Fruit fly (Drosophila melanogaster) whole organism, embryonic: Measurements from ENCODE around the gene CG31493.

ENCODE experiments used
- Ada2b ChIP-seq: fragments of 200-800 bp; sonication (Bioruptor generic); IDR thresholded peaks from 2 replicates; pipeline ENCODE4 v1.3.6; 2022; ENCODE audit warnings: missing biosample characterization, missing genetic modification characterization
- Blimp-1 ChIP-seq: fragments of 200-800 bp; sonication (Bioruptor generic); optimal IDR thresholded peaks from 3 replicates; lab custom pipeline; 2018; ENCODE audit warnings: missing biosample characterization, missing genetic modification characterization, mild to moderate bottlenecking, moderate library complexity, missing genetic modification reagents
- CG10959 ChIP-seq: fragments of 200-800 bp; sonication (Bioruptor generic); IDR thresholded peaks from 2 replicates; pipeline ENCODE4 v1.3.6; 2022; ENCODE audit warnings: missing biosample characterization, missing genetic modification characterization
- CG11560 ChIP-seq: fragments of 200-800 bp; sonication (Bioruptor generic); IDR thresholded peaks from 3 replicates; pipeline ENCODE4 v1.3.6; 2022; ENCODE audit warnings: missing biosample characterization, missing genetic modification characterization
- CG12391 ChIP-seq: fragments of 200-800 bp; sonication (Bioruptor generic); optimal IDR thresholded peaks from 3 replicates; lab custom pipeline; 2018; ENCODE audit warnings: missing biosample characterization, mild to moderate bottlenecking, missing genetic modification characterization, moderate library complexity
- CG13775 ChIP-seq: fragments of 200-800 bp; sonication (Bioruptor generic); optimal IDR thresholded peaks from 3 replicates; lab custom pipeline; 2017; ENCODE audit warnings: missing biosample characterization, mild to moderate bottlenecking, missing genetic modification characterization
- CG16813 ChIP-seq: fragments of 200-800 bp; sonication (Bioruptor generic); IDR thresholded peaks from 3 replicates; pipeline ENCODE4 v1.3.6; 2022; ENCODE audit warnings: missing biosample characterization, missing genetic modification characterization; ENCODE audit not compliant: partially characterized antibody
- CG16815 ChIP-seq: fragments of 200-800 bp; sonication (Bioruptor generic); optimal IDR thresholded peaks from 3 replicates; lab custom pipeline; 2017; ENCODE audit warnings: missing biosample characterization, mild to moderate bottlenecking, missing genetic modification characterization
- CG17328 ChIP-seq: fragments of 200-800 bp; sonication (Bioruptor generic); IDR thresholded peaks from 2 replicates; pipeline ENCODE4 v1.3.6; 2022; ENCODE audit warnings: missing biosample characterization, missing genetic modification characterization
- CG17361 ChIP-seq: fragments of 200-800 bp; sonication (Bioruptor generic); IDR thresholded peaks from 3 replicates; pipeline ENCODE4 v1.3.6; 2022; ENCODE audit warnings: missing biosample characterization, missing genetic modification characterization
- CG2120 ChIP-seq: fragments of 200-800 bp; sonication (Bioruptor generic); optimal IDR thresholded peaks from 3 replicates; lab custom pipeline; 2016; ENCODE audit warnings: missing biosample characterization, missing genetic modification characterization
- CG3407 ChIP-seq: fragments of 200-800 bp; sonication (Bioruptor generic); optimal IDR thresholded peaks from 2 replicates; lab custom pipeline; 2018; ENCODE audit warnings: missing biosample characterization, mild to moderate bottlenecking, missing genetic modification characterization
- CG6654 ChIP-seq: fragments of 200-800 bp; sonication (Bioruptor generic); optimal IDR thresholded peaks from 2 replicates; lab custom pipeline; 2017; ENCODE audit warnings: missing biosample characterization, mild to moderate bottlenecking, missing genetic modification characterization
- CG7928 ChIP-seq: fragments of 200-800 bp; sonication (Bioruptor generic); optimal IDR thresholded peaks from 2 replicates; lab custom pipeline; 2017; ENCODE audit warnings: missing biosample characterization, mild to moderate bottlenecking, missing genetic modification characterization
- CG7963 ChIP-seq: fragments of 200-800 bp; sonication (Bioruptor generic); IDR thresholded peaks from 3 replicates; pipeline ENCODE4 v1.3.6; 2022; ENCODE audit warnings: missing biosample characterization, missing genetic modification characterization; ENCODE audit not compliant: partially characterized antibody
- CG9437 ChIP-seq: fragments of 200-800 bp; sonication (Bioruptor generic); optimal IDR thresholded peaks from 2 replicates; lab custom pipeline; 2018; ENCODE audit warnings: missing biosample characterization, mild to moderate bottlenecking, missing genetic modification characterization
- CkIIα-i1 ChIP-seq: fragments of 200-800 bp; sonication (Bioruptor generic); IDR thresholded peaks from 2 replicates; pipeline ENCODE4 v1.3.6; 2022; ENCODE audit warnings: missing biosample characterization, missing genetic modification characterization
- Doc3 ChIP-seq: fragments of 200-800 bp; sonication (Bioruptor generic); IDR thresholded peaks from 3 replicates; pipeline ENCODE4 v1.3.6; 2022; ENCODE audit warnings: missing biosample characterization, missing genetic modification characterization; ENCODE audit not compliant: partially characterized antibody
- Drgx ChIP-seq: fragments of 200-800 bp; sonication (Bioruptor generic); IDR thresholded peaks from 2 replicates; pipeline ENCODE4 v1.3.6; 2022; ENCODE audit warnings: missing biosample characterization, missing genetic modification characterization
- Elba2 ChIP-seq: fragments of 200-800 bp; sonication (Bioruptor generic); optimal IDR thresholded peaks from 3 replicates; lab custom pipeline; 2016; ENCODE audit warnings: missing biosample characterization, missing genetic modification characterization
- Ets97D ChIP-seq: fragments of 200-800 bp; sonication (Bioruptor generic); optimal IDR thresholded peaks from 3 replicates; lab custom pipeline; 2016; ENCODE audit warnings: missing biosample characterization, missing genetic modification characterization
- Gsc ChIP-seq: fragments of 200-800 bp; sonication (Bioruptor generic); IDR thresholded peaks from 2 replicates; pipeline ENCODE4 v1.3.6; 2022; ENCODE audit warnings: missing biosample characterization, missing genetic modification characterization
- HHEX ChIP-seq: fragments of 200-800 bp; sonication (Bioruptor generic); optimal IDR thresholded peaks from 3 replicates; lab custom pipeline; 2017; ENCODE audit warnings: missing biosample characterization, mild to moderate bottlenecking, missing genetic modification characterization, missing genetic modification reagents
- HLH4C ChIP-seq: fragments of 200-800 bp; sonication (Bioruptor generic); IDR thresholded peaks from 3 replicates; pipeline ENCODE4 v1.3.6; 2022; ENCODE audit warnings: missing biosample characterization, missing genetic modification characterization; ENCODE audit not compliant: partially characterized antibody
- HmgZ ChIP-seq: fragments of 200-800 bp; sonication (Bioruptor generic); optimal IDR thresholded peaks from 2 replicates; lab custom pipeline; 2018; ENCODE audit warnings: missing biosample characterization, mild to moderate bottlenecking, missing genetic modification characterization
- Nf-YA ChIP-seq: fragments of 200-800 bp; sonication (Bioruptor generic); IDR thresholded peaks from 2 replicates; pipeline ENCODE4 v1.3.6; 2022; ENCODE audit warnings: missing biosample characterization, missing genetic modification characterization
- Opbp ChIP-seq: fragments of 200-800 bp; sonication (Bioruptor generic); IDR thresholded peaks from 3 replicates; pipeline ENCODE4 v1.3.6; 2022; ENCODE audit warnings: missing biosample characterization, missing genetic modification characterization; ENCODE audit not compliant: partially characterized antibody
- abd-A ChIP-seq: fragments of 200-800 bp; sonication (Bioruptor generic); optimal IDR thresholded peaks from 3 replicates; lab custom pipeline; 2019; ENCODE audit warnings: missing biosample characterization, mild to moderate bottlenecking, missing genetic modification characterization, moderate library complexity
- bab2 ChIP-seq: fragments of 200-800 bp; sonication (Bioruptor generic); optimal IDR thresholded peaks from 2 replicates; lab custom pipeline; 2016; ENCODE audit warnings: missing biosample characterization, missing genetic modification characterization
- bowl ChIP-seq: fragments of 200-800 bp; sonication (Bioruptor generic); IDR thresholded peaks from 2 replicates; pipeline ENCODE4 v1.3.6; 2022; ENCODE audit warnings: missing biosample characterization, missing genetic modification characterization
- cg ChIP-seq: fragments of 200-800 bp; sonication (Bioruptor generic); optimal IDR thresholded peaks from 3 replicates; lab custom pipeline; 2019; ENCODE audit warnings: missing biosample characterization, mild to moderate bottlenecking, missing genetic modification characterization, moderate library complexity
- dm ChIP-seq: fragments of 200-800 bp; sonication (Bioruptor generic); optimal IDR thresholded peaks from 3 replicates; lab custom pipeline; 2016; ENCODE audit warnings: missing biosample characterization, missing genetic modification characterization
- emc ChIP-seq: fragments of 200-800 bp; sonication (Bioruptor generic); optimal IDR thresholded peaks from 2 replicates; lab custom pipeline; 2016; ENCODE audit warnings: missing biosample characterization, missing genetic modification characterization
- grau ChIP-seq: fragments of 200-800 bp; optimal IDR thresholded peaks from 3 replicates; lab custom pipeline; 2019; ENCODE audit warnings: missing biosample characterization, mild to moderate bottlenecking, missing genetic modification characterization, moderate library complexity
- grn ChIP-seq: fragments of 200-800 bp; sonication (Bioruptor generic); optimal IDR thresholded peaks from 3 replicates; lab custom pipeline; 2017; ENCODE audit warnings: missing biosample characterization, missing genetic modification characterization
- gsb-n ChIP-seq: fragments of 200-800 bp; sonication (Bioruptor generic); optimal IDR thresholded peaks from 3 replicates; lab custom pipeline; 2018; ENCODE audit warnings: missing biosample characterization, mild to moderate bottlenecking, missing genetic modification characterization
- kah ChIP-seq: fragments of 200-800 bp; sonication (Bioruptor generic); optimal IDR thresholded peaks from 2 replicates; lab custom pipeline; 2018; ENCODE audit warnings: missing biosample characterization, mild to moderate bottlenecking, missing genetic modification characterization
- luna ChIP-seq: fragments of 200-800 bp; sonication (Bioruptor generic); optimal IDR thresholded peaks from 2 replicates; lab custom pipeline; 2016; ENCODE audit warnings: missing biosample characterization, missing genetic modification characterization
- mam ChIP-seq: fragments of 200-800 bp; sonication (Bioruptor generic); optimal IDR thresholded peaks from 3 replicates; lab custom pipeline; 2016; ENCODE audit warnings: missing biosample characterization, missing genetic modification characterization
- org-1 ChIP-seq: fragments of 200-800 bp; sonication (Bioruptor generic); optimal IDR thresholded peaks from 2 replicates; lab custom pipeline; 2017; ENCODE audit warnings: missing biosample characterization, missing genetic modification characterization
- otp ChIP-seq: fragments of 200-800 bp; sonication (Bioruptor generic); IDR thresholded peaks from 3 replicates; pipeline ENCODE4, ENCODE4 v1.3.6; 2022; ENCODE audit warnings: missing biosample characterization, missing genetic modification characterization
- peb ChIP-seq: fragments of 200-800 bp; sonication (Bioruptor generic); IDR thresholded peaks from 2 replicates; pipeline ENCODE4 v1.3.6; 2022; ENCODE audit warnings: missing biosample characterization, missing genetic modification characterization
- pzg ChIP-seq: fragments of 200-800 bp; sonication (Bioruptor generic); optimal IDR thresholded peaks from 3 replicates; lab custom pipeline; 2018; ENCODE audit warnings: missing biosample characterization, mild to moderate bottlenecking, missing genetic modification characterization, moderate library complexity
- so ChIP-seq: fragments of 200-800 bp; sonication (Bioruptor generic); IDR thresholded peaks from 3 replicates; pipeline ENCODE4 v1.3.6; 2022; ENCODE audit warnings: missing biosample characterization, missing genetic modification characterization
- stwl ChIP-seq: fragments of 200-800 bp; sonication (Bioruptor generic); optimal IDR thresholded peaks from 3 replicates; lab custom pipeline; 2018; ENCODE audit warnings: missing biosample characterization, mild to moderate bottlenecking, missing genetic modification characterization, moderate library complexity
- sug ChIP-seq: fragments of 200-800 bp; optimal IDR thresholded peaks from 2 replicates; lab custom pipeline; 2019; ENCODE audit warnings: missing biosample characterization, mild to moderate bottlenecking, missing genetic modification characterization, moderate library complexity
- twi ChIP-seq: fragments of 200-800 bp; optimal IDR thresholded peaks from 2 replicates; lab custom pipeline; 2019; ENCODE audit warnings: missing biosample characterization, mild to moderate bottlenecking, missing genetic modification characterization, moderate library complexity
- usp ChIP-seq: fragments of >200 bp; optimal IDR thresholded peaks from 2 replicates; lab custom pipeline; 2017; ENCODE audit warnings: missing biosample characterization, missing genetic modification characterization
- z ChIP-seq: fragments of 200-800 bp; sonication (Bioruptor generic); IDR thresholded peaks from 3 replicates; pipeline ENCODE4 v1.3.6; 2022; ENCODE audit warnings: missing biosample characterization, missing genetic modification characterization

CG31493 gene

dm6 chr3R:7144245-7144904 is 13.0 kb downstream of the CG31493 start, which contains the start of the genes CG14610 and CG2656 (continued):
- TF ChIP-seq HLH4C (GFP tag; lab: Robert Waterston, UW) (0 out of 3 replicates have a peak, but pooled peaks have one; percentile 34), twi (peak; percentile 16), CG16813 (GFP tag; lab: Robert Waterston, UW) (peak; percentile 50; the same call in 2 of the 3 replicates), HHEX (no peak), cg (GFP tag; lab: Kevin White, UChicago) (no peak), sug (tag; lab: Kevin White, UChicago) (peak; percentile 48), grn (GFP tag; lab: Kevin White, UChicago) (no peak), CG11560 (no peak), org-1 (GFP tag; lab: Kevin White, UChicago) (peak; percentile 43), so (GFP tag; lab: Robert Waterston, UW) (no peak), Gsc (GFP tag; lab: Robert Waterston, UW) (no peak), bowl (no peak), dm (peak; percentile 94), Elba2 (GFP tag; lab: Kevin White, UChicago) (peak; percentile 25), CG7928 (peak; percentile 20), CG13775 (peak; percentile 43), Nf-YA (GFP tag; lab: Robert Waterston, UW) (peak; percentile 25; the same call in 1 of the 2 replicates), CG12391 (tag; lab: Kevin White, UChicago) (peak; percentile 73), CkIIα-i1 (no peak), mam (GFP tag; lab: Kevin White, UChicago) (peak; percentile 88), bab2 (GFP tag; lab: Kevin White, UChicago) (peak; percentile 90), Drgx (GFP tag; lab: Robert Waterston, UW) (peak; percentile 19; the same call in 1 of the 2 replicates), gsb-n (tag; lab: Kevin White, UChicago) (peak; percentile 82), kah (GFP tag; lab: Kevin White, UChicago) (no peak), CG17328 (GFP tag; lab: Robert Waterston, UW) (peak; percentile 67), CG16815 (GFP tag; lab: Kevin White, UChicago) (peak; percentile 23), Ada2b (GFP tag; lab: Robert Waterston, UW) (peak; percentile 51; the same call in 1 of the 2 replicates), CG3407 (GFP tag; lab: Kevin White, UChicago) (peak; percentile 36), stwl (peak; percentile 90), abd-A (tag; lab: Kevin White, UChicago) (no peak), otp (0 out of 3 replicates have a peak, but pooled peaks have one; percentile 34), pzg (peak; percentile 93), Doc3 (GFP tag; lab: Robert Waterston, UW) (0 out of 3 replicates have a peak, but pooled peaks have one; percentile 33), Blimp-1 (peak; percentile 59), Opbp (GFP tag; lab: Robert Waterston, UW) (peak; percentile 56; the same call in 2 of the 3 replicates), peb (GFP tag; lab: Robert Waterston, UW) (no peak), CG7963 (GFP tag; lab: Robert Waterston, UW) (peak; percentile 49; the same call in 2 of the 3 replicates), HmgZ (tag; lab: Kevin White, UChicago) (peak; percentile 90), grau (peak; percentile 58), CG2120 (GFP tag; lab: Kevin White, UChicago) (peak; percentile 92), Ets97D (GFP tag; lab: Kevin White, UChicago) (peak; percentile 82), CG10959 (GFP tag; lab: Robert Waterston, UW) (peak; percentile 34; the same call in 1 of the 2 replicates), luna (GFP tag; lab: Kevin White, UChicago) (peak; percentile 1), usp (GFP tag; lab: Kevin White, UChicago) (no peak), CG17361 (GFP tag; lab: Robert Waterston, UW) (no peak), emc (GFP tag; lab: Kevin White, UChicago) (peak; percentile 43), CG9437 (GFP tag; lab: Kevin White, UChicago) (peak; percentile 30), z (GFP tag; lab: Robert Waterston, UW) (no peak), CG6654 (GFP tag; lab: Kevin White, UChicago) (no peak)
